Fruit fly (Drosophila melanogaster): Measurements from ENCODE around the gene ppk27.

DNA sequence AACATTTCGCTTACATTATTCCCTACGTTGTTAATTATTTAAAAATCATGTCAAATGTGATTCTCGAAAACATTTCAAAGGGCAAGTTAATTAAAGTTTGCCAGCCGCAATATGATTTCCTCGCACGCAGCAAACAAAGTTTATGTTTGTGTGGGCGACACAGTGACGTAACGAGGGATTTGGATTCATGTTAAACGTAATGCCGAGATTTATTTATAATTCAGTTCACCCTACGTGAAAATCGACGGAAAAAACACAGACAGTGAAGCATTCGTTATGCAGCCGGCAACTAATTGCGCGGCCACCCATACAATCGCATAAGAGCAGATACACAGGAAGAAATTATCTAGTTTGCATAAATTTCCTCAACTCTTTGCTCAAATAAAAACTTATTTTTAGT is 28.8 kb downstream of the ppk27 start:
- no peak for TF ChIP-seq net (GFP tag; optimal IDR thresholded peaks at IDR 0.05)
- TF ChIP-seq CG6792 (GFP tag; optimal IDR thresholded peaks at IDR 0.05): no peak
- TF ChIP-seq CG3032 (tag; optimal IDR thresholded peaks at IDR 0.05): no peak
- no peak for TF ChIP-seq CG10631 (GFP tag; optimal IDR thresholded peaks at IDR 0.05)
- no peak for TF ChIP-seq lz (GFP tag; optimal IDR thresholded peaks at IDR 0.05)
- TF ChIP-seq CG32006 (GFP tag; optimal IDR thresholded peaks at IDR 0.05): no peak
- TF ChIP-seq Eip93F (GFP tag; optimal IDR thresholded peaks at IDR 0.05): no peak
- no peak for TF ChIP-seq Eip78C (GFP tag)

All from whole organism, prepupa.